Worm (Caenorhabditis elegans) whole organism, L1 larva: Measurements from ENCODE around the gene sftb-1.

ENCODE experiments used
- C16A3.4 ChIP-seq: fragments of 150-350 bp; optimal IDR thresholded peaks from 2 replicates; lab custom pipeline; 2014; ENCODE audit warnings: missing biosample characterization, missing genetic modification characterization
- C34B4.2 ChIP-seq: sonication (generic microtip); optimal IDR thresholded peaks from 2 replicates; lab custom pipeline; 2017; ENCODE audit warnings: mild to moderate bottlenecking, missing genetic modification characterization, missing compliant biosample characterization
- Y116A8C.19 ChIP-seq: sonication (generic microtip); optimal IDR thresholded peaks from 2 replicates; lab custom pipeline; 2016; ENCODE audit warnings: missing compliant biosample characterization, missing genetic modification characterization, borderline replicate concordance
- aha-1 ChIP-seq: fragments of 150-350 bp; optimal IDR thresholded peaks from 2 replicates; lab custom pipeline; 2014; ENCODE audit warnings: missing biosample characterization, missing genetic modification characterization
- ama-1 ChIP-seq: fragments of 150-350 bp; optimal IDR thresholded peaks from 2 replicates; lab custom pipeline; 2014
- ceh-8 ChIP-seq: fragments of 200-800 bp; sonication (Bioruptor generic); optimal IDR thresholded peaks from 2 replicates; lab custom pipeline; 2018; ENCODE audit warnings: mild to moderate bottlenecking, missing genetic modification characterization, moderate library complexity, missing compliant biosample characterization
- ceh-82 ChIP-seq, 3 experiments: fragments of 150-350 bp in 1 of 3; sonication (generic microtip) in 2 of 3; optimal IDR thresholded peaks; 2 replicates each; lab custom pipeline; 2014 to 2017; ENCODE audit warnings: missing biosample characterization in 3 of 3, missing genetic modification characterization in 3 of 3
- dpl-1 ChIP-seq, 3 experiments: fragments of 150-350 bp in 2 of 3; sonication (generic microtip) in 1 of 3; optimal IDR thresholded peaks; 2 replicates each; lab custom pipeline; 2014 to 2017; ENCODE audit warnings: missing biosample characterization in 3 of 3, missing genetic modification characterization in 3 of 3, missing genetic modification reagents in 3 of 3
- dsc-1 ChIP-seq: sonication (generic microtip); optimal IDR thresholded peaks from 2 replicates; lab custom pipeline; 2016; ENCODE audit warnings: mild to moderate bottlenecking, missing genetic modification characterization, missing compliant biosample characterization
- efl-1 ChIP-seq, 4 experiments: fragments of 150-350 bp; optimal IDR thresholded peaks in 3 of 4; peaks in 1 of 4; 1 replicate in 1 of 4; 2 replicates in 3 of 4; lab custom pipeline; 2014; ENCODE audit warnings: missing biosample characterization in 2 of 4, missing genetic modification characterization in 2 of 4, missing genetic modification reagents in 2 of 4
- egl-13 ChIP-seq: sonication (generic microtip); optimal IDR thresholded peaks from 2 replicates; lab custom pipeline; 2016; ENCODE audit warnings: missing genotype, missing genetic modification reagents, missing genetic modification characterization, missing compliant biosample characterization
- elt-2 ChIP-seq: sonication (generic microtip); optimal IDR thresholded peaks from 2 replicates; lab custom pipeline; 2016; ENCODE audit warnings: missing genetic modification characterization, mild to moderate bottlenecking, inconsistent platforms, missing compliant biosample characterization, missing genetic modification reagents
- fkh-10 ChIP-seq: sonication (generic microtip); optimal IDR thresholded peaks from 2 replicates; lab custom pipeline; 2017; ENCODE audit warnings: missing biosample characterization, missing genetic modification reagents, missing genetic modification characterization
- fkh-4 ChIP-seq: sonication (generic microtip); optimal IDR thresholded peaks from 2 replicates; lab custom pipeline; 2016; ENCODE audit warnings: missing compliant biosample characterization, missing genetic modification characterization, borderline replicate concordance
- fkh-8 ChIP-seq: sonication (generic microtip); optimal IDR thresholded peaks from 2 replicates; lab custom pipeline; 2016; ENCODE audit warnings: mild to moderate bottlenecking, missing genetic modification characterization, missing compliant biosample characterization
- fos-1 ChIP-seq: fragments of 150-350 bp; optimal IDR thresholded peaks from 2 replicates; lab custom pipeline; 2014; ENCODE audit warnings: missing biosample characterization, missing genetic modification characterization
- hlh-17 ChIP-seq: fragments of 200-800 bp; sonication (Bioruptor generic); optimal IDR thresholded peaks from 2 replicates; lab custom pipeline; 2018; ENCODE audit warnings: missing genetic modification characterization, mild to moderate bottlenecking, missing compliant biosample characterization, moderate library complexity, borderline replicate concordance
- hlh-4 ChIP-seq: sonication (generic microtip); optimal IDR thresholded peaks from 2 replicates; lab custom pipeline; 2016; ENCODE audit warnings: mild to moderate bottlenecking, missing genetic modification characterization, missing compliant biosample characterization
- lin-15B ChIP-seq: fragments of 150-350 bp; sonication (generic microtip); optimal IDR thresholded peaks from 3 replicates; lab custom pipeline; 2014; ENCODE audit warnings: missing biosample characterization, missing genetic modification characterization
- lin-35 ChIP-seq, 2 experiments: fragments of 150-350 bp; optimal IDR thresholded peaks; 2 replicates each; lab custom pipeline; 2014; ENCODE audit warnings: missing biosample characterization in 2 of 2, missing genetic modification characterization in 2 of 2, missing genetic modification reagents in 2 of 2
- lin-39 ChIP-seq: fragments of 150-350 bp; optimal IDR thresholded peaks from 2 replicates; lab custom pipeline; 2014; ENCODE audit warnings: missing biosample characterization, missing genetic modification reagents, missing genetic modification characterization
- mdl-1 ChIP-seq, 2 experiments: fragments of 150-350 bp; optimal IDR thresholded peaks; 2 replicates each; lab custom pipeline; 2014 to 2017; ENCODE audit warnings: missing biosample characterization in 2 of 2, missing genetic modification characterization in 2 of 2, inconsistent platforms in 1 of 2
- mef-2 ChIP-seq: fragments of 150-350 bp; optimal IDR thresholded peaks from 2 replicates; lab custom pipeline; 2014; ENCODE audit warnings: missing biosample characterization, missing genetic modification characterization
- mep-1 ChIP-seq: fragments of 150-350 bp; optimal IDR thresholded peaks from 2 replicates; lab custom pipeline; 2014; ENCODE audit warnings: missing biosample characterization, missing genetic modification characterization
- nhr-11 ChIP-seq: fragments of 150-350 bp; optimal IDR thresholded peaks from 2 replicates; lab custom pipeline; 2014; ENCODE audit warnings: missing biosample characterization, missing genetic modification characterization
- nhr-12 ChIP-seq: sonication (generic microtip); optimal IDR thresholded peaks from 2 replicates; lab custom pipeline; 2017; ENCODE audit warnings: missing biosample characterization, missing genetic modification characterization
- nhr-19 ChIP-seq: fragments of 200-800 bp; sonication (Bioruptor generic); conservative IDR thresholded peaks from 2 replicates; pipeline ENCODE4 v1.3.6; 2022; ENCODE audit warnings: missing genetic modification characterization, missing compliant biosample characterization
- nhr-20 ChIP-seq: sonication (generic microtip); optimal IDR thresholded peaks from 2 replicates; lab custom pipeline; 2016; ENCODE audit warnings: mild to moderate bottlenecking, missing genetic modification characterization, missing compliant biosample characterization
- nhr-237 ChIP-seq: fragments of 150-350 bp; optimal IDR thresholded peaks from 2 replicates; lab custom pipeline; 2014; ENCODE audit warnings: missing biosample characterization, missing genetic modification characterization
- nhr-28 ChIP-seq: fragments of 150-350 bp; optimal IDR thresholded peaks from 2 replicates; lab custom pipeline; 2014; ENCODE audit warnings: missing biosample characterization, missing genetic modification characterization
- nhr-47 ChIP-seq: sonication (generic microtip); optimal IDR thresholded peaks from 2 replicates; lab custom pipeline; 2016; ENCODE audit warnings: mild to moderate bottlenecking, missing genetic modification characterization, moderate library complexity, missing compliant biosample characterization
- nhr-71 ChIP-seq: sonication (generic microtip); optimal IDR thresholded peaks from 2 replicates; lab custom pipeline; 2016; ENCODE audit warnings: mild to moderate bottlenecking, missing genetic modification characterization, moderate library complexity, missing compliant biosample characterization
- nhr-77 ChIP-seq: fragments of 150-350 bp; optimal IDR thresholded peaks from 2 replicates; lab custom pipeline; 2014; ENCODE audit warnings: missing biosample characterization, missing genetic modification characterization
- nhr-84 ChIP-seq: sonication (generic microtip); optimal IDR thresholded peaks from 2 replicates; lab custom pipeline; 2017; ENCODE audit warnings: missing biosample characterization, missing genetic modification characterization
- nhr-90 ChIP-seq: sonication (generic microtip); optimal IDR thresholded peaks from 2 replicates; lab custom pipeline; 2016; ENCODE audit warnings: mild to moderate bottlenecking, missing genetic modification characterization, missing compliant biosample characterization; ENCODE audit not compliant: poor library complexity
- pag-3 ChIP-seq: sonication (generic microtip); optimal IDR thresholded peaks from 2 replicates; lab custom pipeline; 2017; ENCODE audit warnings: missing genetic modification characterization, mild to moderate bottlenecking, missing compliant biosample characterization, antibody characterized with exemption, borderline replicate concordance; ENCODE audit not compliant: insufficient read depth
- pax-3 ChIP-seq: fragments of 200-800 bp; sonication (Bioruptor generic); optimal IDR thresholded peaks from 2 replicates; lab custom pipeline; 2018; ENCODE audit warnings: mild to moderate bottlenecking, missing genetic modification characterization, moderate library complexity, missing compliant biosample characterization
- rnt-1 ChIP-seq: sonication (generic microtip); optimal IDR thresholded peaks from 2 replicates; lab custom pipeline; 2016; ENCODE audit warnings: mild to moderate bottlenecking, missing genetic modification characterization, moderate library complexity, missing compliant biosample characterization
- skn-1 ChIP-seq: fragments of 150-350 bp; optimal IDR thresholded peaks from 2 replicates; lab custom pipeline; 2014; ENCODE audit warnings: missing biosample characterization, missing genetic modification characterization
- sox-4 ChIP-seq: sonication (generic microtip); optimal IDR thresholded peaks from 2 replicates; lab custom pipeline; 2016; ENCODE audit warnings: missing genetic modification characterization, missing compliant biosample characterization
- sptf-1 ChIP-seq: fragments of 150-350 bp; optimal IDR thresholded peaks from 2 replicates; lab custom pipeline; 2014; ENCODE audit warnings: missing biosample characterization, missing genetic modification characterization
- tbx-2 ChIP-seq: sonication (generic microtip); optimal IDR thresholded peaks from 2 replicates; lab custom pipeline; 2016; ENCODE audit warnings: missing genetic modification characterization, missing compliant biosample characterization
- tlp-1 ChIP-seq: fragments of 150-350 bp; optimal IDR thresholded peaks from 2 replicates; lab custom pipeline; 2014; ENCODE audit warnings: missing biosample characterization, missing genetic modification characterization
- unc-130 ChIP-seq: fragments of 150-350 bp; optimal IDR thresholded peaks from 2 replicates; lab custom pipeline; 2017; ENCODE audit warnings: missing biosample characterization, missing genetic modification characterization, inconsistent platforms
- unc-86 ChIP-seq: sonication (generic microtip); optimal IDR thresholded peaks from 2 replicates; lab custom pipeline; 2016; ENCODE audit warnings: missing genetic modification characterization, missing compliant biosample characterization
- xbp-1 ChIP-seq: sonication (generic microtip); optimal IDR thresholded peaks from 2 replicates; lab custom pipeline; 2016; ENCODE audit warnings: missing genetic modification characterization, missing compliant biosample characterization
- zag-1 ChIP-seq: fragments of 150-350 bp; optimal IDR thresholded peaks from 2 replicates; lab custom pipeline; 2014; ENCODE audit warnings: missing biosample characterization, missing genetic modification characterization
- zip-4 ChIP-seq: fragments of 200-800 bp; sonication (Bioruptor generic); optimal IDR thresholded peaks from 2 replicates; lab custom pipeline; 2018; ENCODE audit warnings: mild to moderate bottlenecking, missing genetic modification characterization, moderate library complexity, missing compliant biosample characterization
- ztf-11 ChIP-seq, 2 experiments: sonication (generic microtip); optimal IDR thresholded peaks; 2 replicates each; lab custom pipeline; 2016 to 2017; ENCODE audit warnings: missing genetic modification characterization in 2 of 2, missing biosample characterization in 1 of 2, missing compliant biosample characterization in 1 of 2
- ztf-4 ChIP-seq: fragments of 150-350 bp; optimal IDR thresholded peaks from 2 replicates; lab custom pipeline; 2014; ENCODE audit warnings: missing biosample characterization, missing genetic modification characterization

The sftb-1 gene

ce11 chrIII:4237660-4238059 is 31.4 kb downstream of the sftb-1 start (continued):
- TF ChIP-seq tbx-2 (tag; lab: Kevin White, UChicago), result peak; percentile 93
- TF ChIP-seq mep-1 (tag; lab: Kevin White, UChicago), result peak; percentile 92
- peak; percentile 83 for TF ChIP-seq egl-13 (tag; lab: Kevin White, UChicago)
- TF ChIP-seq dpl-1 (GFP tag; optimal IDR thresholded peaks at IDR 0.05; lab: Kevin White, UChicago), result peak; percentile 64 to 75 (median 68)
- no peak for TF ChIP-seq sptf-1 (tag; lab: Kevin White, UChicago)
- TF ChIP-seq zag-1 (tag; lab: Kevin White, UChicago), result no peak
- TF ChIP-seq ceh-82 (tag; optimal IDR thresholded peaks at IDR 0.05; lab: Kevin White, UChicago), result peak; percentile 72 to 79 (median 79)

- no peak for TF ChIP-seq ama-1 (lab: Kevin White, UChicago)
- no peak for TF ChIP-seq rnt-1 (tag; lab: Kevin White, UChicago)
- TF ChIP-seq efl-1 (optimal IDR thresholded peaks at IDR 0.05; lab: Kevin White, UChicago), result peak; percentile 31 to 54
- TF ChIP-seq efl-1 (GFP tag; optimal IDR thresholded peaks at IDR 0.05 in 1 of 2; lab: Kevin White, UChicago), result peak in 1 of 2 experiments; percentile 90
- no peak for TF ChIP-seq zip-4
- TF ChIP-seq C34B4.2 (tag; lab: Kevin White, UChicago), result no peak
- TF ChIP-seq nhr-11 (tag; lab: Kevin White, UChicago), result no peak
- TF ChIP-seq fos-1, result no peak
- TF ChIP-seq hlh-17, result no peak
- peak in 1 of 2 experiments; percentile 45 for TF ChIP-seq lin-35 (GFP tag; optimal IDR thresholded peaks at IDR 0.05; lab: Kevin White, UChicago)
- TF ChIP-seq C16A3.4, result peak; percentile 31
- TF ChIP-seq mef-2 (tag; lab: Kevin White, UChicago), result no peak
- TF ChIP-seq zag-1 (tag; lab: Kevin White, UChicago), result no peak
- no peak for TF ChIP-seq fkh-4 (tag; lab: Kevin White, UChicago)
- TF ChIP-seq ztf-11 (tag; optimal IDR thresholded peaks at IDR 0.05; lab: Kevin White, UChicago), result no peak
- TF ChIP-seq dpl-1 (GFP tag; optimal IDR thresholded peaks at IDR 0.05; lab: Kevin White, UChicago), result no peak
- no peak for TF ChIP-seq egl-13 (tag; lab: Kevin White, UChicago)
- TF ChIP-seq ceh-8 (GFP tag; lab: Kevin White, UChicago), result no peak
- no peak for TF ChIP-seq elt-2
- no peak for TF ChIP-seq nhr-28 (tag; lab: Kevin White, UChicago)
- TF ChIP-seq ceh-82 (tag; optimal IDR thresholded peaks at IDR 0.05; lab: Kevin White, UChicago), result no peak
- TF ChIP-seq hlh-4 (tag; lab: Kevin White, UChicago), result no peak
- no peak for TF ChIP-seq sox-4 (tag; lab: Kevin White, UChicago)
- TF ChIP-seq ztf-4, result no peak
- TF ChIP-seq xbp-1 (tag; lab: Kevin White, UChicago), result no peak
- TF ChIP-seq nhr-12, result no peak
- TF ChIP-seq nhr-20, result peak; percentile 84
- no peak for TF ChIP-seq pag-3 (tag; lab: Kevin White, UChicago)
- no peak for TF ChIP-seq tlp-1 (tag; lab: Kevin White, UChicago)
- peak; percentile 14 for TF ChIP-seq nhr-47 (tag; lab: Kevin White, UChicago)
- TF ChIP-seq fkh-8, result no peak
- TF ChIP-seq unc-86 (tag; lab: Kevin White, UChicago), result no peak
- TF ChIP-seq lin-39 (tag; lab: Kevin White, UChicago), result no peak
- no peak for TF ChIP-seq fkh-10
- no peak for TF ChIP-seq dsc-1 (tag; lab: Kevin White, UChicago)
- peak; percentile 63 for TF ChIP-seq nhr-71 (tag; lab: Kevin White, UChicago)
- TF ChIP-seq tbx-2 (tag; lab: Kevin White, UChicago), result peak; percentile 33
- TF ChIP-seq Y116A8C.19, result no peak
- no peak for TF ChIP-seq lin-15B (tag; lab: Kevin White, UChicago)
- no peak for TF ChIP-seq mdl-1 (tag; optimal IDR thresholded peaks at IDR 0.05; lab: Kevin White, UChicago)
- TF ChIP-seq nhr-90 (tag; lab: Kevin White, UChicago), result peak; percentile 19
- no peak for TF ChIP-seq aha-1
- TF ChIP-seq nhr-77 (tag; lab: Kevin White, UChicago), result no peak
- TF ChIP-seq pax-3 (tag; lab: Kevin White, UChicago), result no peak
- TF ChIP-seq nhr-237 (tag; lab: Kevin White, UChicago), result no peak
- no peak for TF ChIP-seq unc-130 (tag; lab: Kevin White, UChicago)
- TF ChIP-seq nhr-84, result no peak
- TF ChIP-seq nhr-19, result peak; percentile 20; the same call in 1 of the 2 replicates
- no peak for TF ChIP-seq skn-1 (tag; lab: Kevin White, UChicago)
These were observed 32.9 kb downstream of the sftb-1 start for ce11 chrIII:4236178-4236577.
